Worm (Caenorhabditis elegans) whole organism, late embryonic: ENCODE results near the gene C12D8.9.

Source experiments
- Y22D7AL.16 ChIP-seq: sonication (generic microtip); optimal IDR thresholded peaks from 2 replicates; lab custom pipeline; 2016; ENCODE audit warnings: missing genetic modification characterization, missing compliant biosample characterization
- ahr-1 ChIP-seq: sonication (generic microtip); optimal IDR thresholded peaks from 2 replicates; lab custom pipeline; 2016; ENCODE audit warnings: missing genetic modification characterization, missing compliant biosample characterization
- ceh-18 ChIP-seq: sonication (generic microtip); optimal IDR thresholded peaks from 2 replicates; lab custom pipeline; 2016; ENCODE audit warnings: missing genetic modification characterization, missing compliant biosample characterization
- ceh-2 ChIP-seq: sonication (generic microtip); optimal IDR thresholded peaks from 2 replicates; lab custom pipeline; 2016; ENCODE audit warnings: missing genotype, missing genetic modification characterization, missing compliant biosample characterization
- ceh-24 ChIP-seq: sonication (generic microtip); optimal IDR thresholded peaks from 2 replicates; lab custom pipeline; 2016; ENCODE audit warnings: mild to moderate bottlenecking, missing genetic modification characterization, missing compliant biosample characterization
- ceh-45 ChIP-seq: fragments of 200-800 bp; sonication (Bioruptor generic); IDR thresholded peaks from 2 replicates; pipeline ENCODE4 v1.3.6; 2022; ENCODE audit warnings: missing genetic modification reagents, missing genetic modification characterization, missing compliant biosample characterization
- ceh-9 ChIP-seq: sonication (generic microtip); optimal IDR thresholded peaks from 2 replicates; lab custom pipeline; 2016; ENCODE audit warnings: mild to moderate bottlenecking, missing genetic modification characterization, inconsistent platforms, missing compliant biosample characterization
- che-1 ChIP-seq: sonication (generic microtip); optimal IDR thresholded peaks from 2 replicates; lab custom pipeline; 2016; ENCODE audit warnings: mild to moderate bottlenecking, missing genetic modification characterization, missing compliant biosample characterization
- dve-1 ChIP-seq: sonication (generic microtip); optimal IDR thresholded peaks from 2 replicates; lab custom pipeline; 2017; ENCODE audit warnings: antibody characterized with exemption, mild to moderate bottlenecking, missing genetic modification characterization, missing compliant biosample characterization
- fkh-6 ChIP-seq: sonication (generic microtip); optimal IDR thresholded peaks from 2 replicates; lab custom pipeline; 2016; ENCODE audit warnings: missing genetic modification characterization, missing compliant biosample characterization
- hlh-13 ChIP-seq: fragments of 200-800 bp; sonication (Bioruptor generic); optimal IDR thresholded peaks from 2 replicates; lab custom pipeline; 2018; ENCODE audit warnings: mild to moderate bottlenecking, missing genetic modification characterization, missing compliant biosample characterization
- hlh-6 ChIP-seq: sonication (generic microtip); optimal IDR thresholded peaks from 2 replicates; lab custom pipeline; 2016; ENCODE audit warnings: missing genotype, missing genetic modification characterization, missing compliant biosample characterization
- lin-11 ChIP-seq: fragments of 200-800 bp; sonication (Bioruptor generic); optimal IDR thresholded peaks from 2 replicates; lab custom pipeline; 2018; ENCODE audit warnings: mild to moderate bottlenecking, missing genetic modification characterization, missing compliant biosample characterization
- nfya-1 ChIP-seq: sonication (generic microtip); optimal IDR thresholded peaks from 2 replicates; lab custom pipeline; 2017; ENCODE audit warnings: missing genetic modification characterization, mild to moderate bottlenecking, missing compliant biosample characterization, antibody characterized with exemption, moderate library complexity
- nhr-232 ChIP-seq: sonication (generic microtip); optimal IDR thresholded peaks from 2 replicates; lab custom pipeline; 2016; ENCODE audit warnings: missing genetic modification characterization, missing compliant biosample characterization
- npax-4 ChIP-seq: sonication (generic microtip); optimal IDR thresholded peaks from 2 replicates; lab custom pipeline; 2016; ENCODE audit warnings: missing genetic modification characterization, missing compliant biosample characterization
- pax-1 ChIP-seq: fragments of 150-350 bp; optimal IDR thresholded peaks from 2 replicates; lab custom pipeline; 2014; ENCODE audit warnings: missing biosample characterization, missing genetic modification characterization
- pha-4 ChIP-seq: fragments of 150-350 bp; optimal IDR thresholded peaks from 2 replicates; lab custom pipeline; 2018; ENCODE audit warnings: missing biosample characterization, missing genetic modification reagents, missing genetic modification characterization
- pros-1 ChIP-seq: fragments of 150-350 bp; optimal IDR thresholded peaks from 2 replicates; lab custom pipeline; 2014; ENCODE audit warnings: missing biosample characterization, missing genetic modification reagents, missing genetic modification characterization
- rnt-1 ChIP-seq: sonication (generic microtip); optimal IDR thresholded peaks from 2 replicates; lab custom pipeline; 2016; ENCODE audit warnings: missing genetic modification characterization, missing compliant biosample characterization
- sox-2 ChIP-seq: fragments of 200-800 bp; sonication (Bioruptor generic); IDR thresholded peaks from 2 replicates; pipeline ENCODE4 v1.3.6; 2022; ENCODE audit warnings: missing genetic modification reagents, missing genetic modification characterization, missing compliant biosample characterization
- syd-9 ChIP-seq: sonication (generic microtip); optimal IDR thresholded peaks from 2 replicates; lab custom pipeline; 2016; ENCODE audit warnings: mild to moderate bottlenecking, missing genetic modification characterization, moderate library complexity, missing compliant biosample characterization
- unc-42 ChIP-seq: sonication (generic microtip); optimal IDR thresholded peaks from 2 replicates; lab custom pipeline; 2016; ENCODE audit warnings: missing genotype, missing genetic modification characterization, missing compliant biosample characterization
- zip-5 ChIP-seq: sonication (generic microtip); optimal IDR thresholded peaks from 2 replicates; lab custom pipeline; 2016; ENCODE audit warnings: missing genetic modification characterization, missing compliant biosample characterization
- ztf-16 ChIP-seq: sonication (generic microtip); optimal IDR thresholded peaks from 2 replicates; lab custom pipeline; 2017; ENCODE audit warnings: missing genetic modification characterization, missing compliant biosample characterization

Gene C12D8.9

ce11 chrV:10202340-10202739 lies 40.7 kb downstream of the C12D8.9 start:
- TF ChIP-seq sox-2 (GFP tag; lab: Robert Waterston, UW) (no peak), pax-1 (no peak), ztf-16 (no peak), nfya-1 (tag; lab: Kevin White, UChicago) (no peak), zip-5 (tag; lab: Kevin White, UChicago) (no peak), pros-1 (tag; lab: Kevin White, UChicago) (no peak), rnt-1 (tag; lab: Kevin White, UChicago) (no peak), Y22D7AL.16 (tag; lab: Kevin White, UChicago) (no peak), ahr-1 (tag; lab: Kevin White, UChicago) (no peak), che-1 (tag; lab: Kevin White, UChicago) (no peak), lin-11 (tag; lab: Kevin White, UChicago) (no peak)

DNA sequence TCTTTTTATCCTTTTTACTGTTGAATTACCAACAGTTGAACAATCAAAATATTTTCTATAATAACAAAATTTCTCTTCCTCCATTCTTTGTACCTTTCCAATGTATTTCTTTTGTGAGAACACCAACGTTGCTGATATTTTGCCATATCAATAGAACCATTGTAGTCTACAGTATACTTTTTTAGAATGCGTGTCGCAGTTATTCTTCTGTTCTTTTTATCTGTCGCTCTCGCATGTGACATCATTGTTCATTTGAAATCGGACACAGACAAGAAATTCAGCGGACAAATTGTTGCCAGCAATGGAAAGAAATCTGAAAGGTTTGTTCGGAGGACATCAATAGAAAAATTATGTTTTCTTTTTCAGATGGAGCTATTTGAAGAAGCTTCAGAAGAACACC lies 41.1 kb downstream of the C12D8.9 start, which contains the start of gene ZK856.7:
Gene ZK856.7 (plus strand): TSS at position 186 of the 400 bp plus-strand sequence.
- TF ChIP-seq ceh-9 (tag; lab: Kevin White, UChicago) (no peak), ceh-2 (tag; lab: Kevin White, UChicago) (no peak), syd-9 (tag; lab: Kevin White, UChicago) (no peak), che-1 (tag; lab: Kevin White, UChicago) (no peak), pha-4 (no peak), npax-4 (tag; lab: Kevin White, UChicago) (no peak), dve-1 (no peak), ceh-45 (no peak)

DNA sequence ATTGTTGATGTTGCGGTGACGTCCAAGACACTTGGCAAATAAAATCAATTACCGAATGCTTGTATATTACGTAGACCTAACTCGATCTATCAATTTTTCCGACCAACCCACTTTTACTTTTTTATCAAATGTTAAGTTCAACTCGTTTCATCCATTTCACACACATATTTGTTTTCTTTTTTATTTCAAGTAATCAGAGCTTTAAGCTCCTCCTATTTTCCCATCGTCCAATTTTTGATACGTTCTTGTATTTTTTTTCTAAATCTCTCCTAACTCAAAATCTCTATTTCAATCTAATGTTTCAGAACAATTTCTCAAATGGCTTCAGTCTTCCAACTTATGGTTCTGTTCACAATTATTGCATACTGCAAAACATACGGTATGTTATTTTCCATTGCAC lies 44.6 kb downstream of the C12D8.9 start, which contains the start of gene ZK856.6:
Gene ZK856.6 (plus strand): TSS at position 301 of the 400 bp plus-strand sequence.
- TF ChIP-seq unc-42 (tag; lab: Kevin White, UChicago), result no peak
- TF ChIP-seq hlh-13 (GFP tag; lab: Kevin White, UChicago), result no peak
- TF ChIP-seq pha-4, result no peak
- TF ChIP-seq ahr-1 (tag; lab: Kevin White, UChicago), result no peak
- TF ChIP-seq ceh-18 (tag; lab: Kevin White, UChicago), result no peak
- TF ChIP-seq hlh-6 (tag; lab: Kevin White, UChicago), result no peak
- TF ChIP-seq ceh-24 (tag; lab: Kevin White, UChicago), result no peak
- TF ChIP-seq fkh-6 (tag; lab: Kevin White, UChicago), result no peak
- no peak for TF ChIP-seq nhr-232 (tag; lab: Kevin White, UChicago)
